Worm (Caenorhabditis elegans) whole organism, early embryonic: ENCODE results near the gene C33F10.8.
"Not testable (repeated sequence)": the region's sequence is repeated elsewhere in the genome, so short reads cannot be mapped to it uniquely, and the experiment has no call there.

ENCODE experiments used
- F13C5.2 ChIP-seq: sonication (generic microtip); optimal IDR thresholded peaks from 2 replicates; lab custom pipeline; 2017; ENCODE audit warnings: mild to moderate bottlenecking, missing genetic modification characterization, inconsistent platforms, missing compliant biosample characterization
- ama-1 ChIP-seq: fragments of 150-350 bp; optimal IDR thresholded peaks from 2 replicates; lab custom pipeline; 2014
- flt-1 ChIP-seq: fragments of 200-800 bp; sonication (Bioruptor generic); IDR thresholded peaks from 2 replicates; pipeline ENCODE4 v1.3.6; 2022; ENCODE audit warnings: missing genetic modification characterization, missing compliant biosample characterization
- hnd-1 ChIP-seq: sonication (generic microtip); optimal IDR thresholded peaks from 2 replicates; lab custom pipeline; 2016; ENCODE audit warnings: missing genetic modification characterization, missing compliant biosample characterization

DNA sequence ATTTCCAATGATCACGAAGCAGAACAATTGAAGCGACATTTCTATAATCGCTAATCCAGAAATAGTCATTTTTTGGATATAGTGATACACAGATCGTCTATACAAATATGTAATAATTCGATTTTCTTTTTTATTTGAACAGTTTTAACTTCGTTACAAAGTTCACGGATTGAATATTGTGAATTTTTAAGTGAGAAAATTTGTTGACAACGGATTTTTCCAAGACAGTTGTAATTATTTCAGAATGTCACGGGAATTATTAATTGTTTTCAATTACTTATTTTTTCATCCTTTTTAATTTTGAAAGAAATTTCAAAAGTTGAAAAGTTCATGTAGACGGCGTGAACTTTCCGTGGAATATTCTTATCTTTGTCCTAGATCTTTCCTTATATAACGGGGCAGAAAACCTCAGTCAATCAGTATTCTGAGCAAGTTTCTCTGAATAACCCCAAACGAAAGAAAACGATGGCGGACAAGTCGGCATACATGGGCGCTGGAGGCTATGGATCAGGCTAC is 17.2 kb upstream of the C33F10.8 start, which contains the start of the genes T23B7.2 and nspd-4:
- not testable (repeated sequence) for TF ChIP-seq ama-1 (lab: Kevin White, UChicago); hnd-1 (tag; lab: Kevin White, UChicago); flt-1; F13C5.2 (tag; lab: Kevin White, UChicago)
